Fruit fly (Drosophila melanogaster) whole organism, wandering third instar larva: ENCODE results near the gene CG42680.

Source experiments
- Hnf4 ChIP-seq: fragments of 200-800 bp; sonication (Bioruptor generic); optimal IDR thresholded peaks from 2 replicates; lab custom pipeline; 2016; ENCODE audit warnings: missing biosample characterization, mild to moderate bottlenecking, missing genetic modification characterization
- Hr78 ChIP-seq: fragments of >200 bp; optimal IDR thresholded peaks from 2 replicates; lab custom pipeline; 2017; ENCODE audit warnings: missing biosample characterization, missing genetic modification characterization
- Myc ChIP-seq: fragments of >200 bp; optimal IDR thresholded peaks from 2 replicates; lab custom pipeline; 2017
- N ChIP-seq: fragments of >200 bp; optimal IDR thresholded peaks from 2 replicates; lab custom pipeline; 2018; ENCODE audit warnings: missing biosample characterization, missing external identifiers, missing genetic modification characterization
- OdsH ChIP-seq: fragments of 200-800 bp; sonication (Bioruptor generic); optimal IDR thresholded peaks from 2 replicates; lab custom pipeline; 2016; ENCODE audit warnings: missing biosample characterization, mild to moderate bottlenecking, missing genetic modification characterization
- br ChIP-seq: fragments of 200-800 bp; sonication (Bioruptor generic); optimal IDR thresholded peaks from 2 replicates; lab custom pipeline; 2016; ENCODE audit warnings: missing biosample characterization, missing genetic modification characterization
- brk ChIP-seq: fragments of 200-800 bp; sonication (Bioruptor generic); optimal IDR thresholded peaks from 2 replicates; lab custom pipeline; 2016; ENCODE audit warnings: missing biosample characterization, mild to moderate bottlenecking, missing genetic modification characterization
- fru ChIP-seq: fragments of 200-800 bp; sonication (Bioruptor generic); optimal IDR thresholded peaks from 3 replicates; lab custom pipeline; 2016; ENCODE audit warnings: missing biosample characterization, mild to moderate bottlenecking, missing genetic modification characterization
- h ChIP-seq: fragments of 200-800 bp; sonication (Bioruptor generic); optimal IDR thresholded peaks from 3 replicates; lab custom pipeline; 2016; ENCODE audit warnings: missing biosample characterization, mild to moderate bottlenecking, missing genetic modification characterization
- jim ChIP-seq: fragments of 175-275, 200-325 bp; sonication (Bioruptor generic); optimal IDR thresholded peaks from 2 replicates; lab custom pipeline; 2016; ENCODE audit warnings: missing biosample characterization, mild to moderate bottlenecking, missing genetic modification characterization
- lola ChIP-seq: fragments of >200 bp; optimal IDR thresholded peaks from 2 replicates; lab custom pipeline; 2017; ENCODE audit warnings: missing biosample characterization, missing genetic modification characterization
- pan ChIP-seq: fragments of >200 bp; optimal IDR thresholded peaks from 2 replicates; lab custom pipeline; 2017
- tai ChIP-seq: sonication (Bioruptor generic); optimal IDR thresholded peaks from 2 replicates; lab custom pipeline; 2016; ENCODE audit warnings: missing biosample characterization, missing genetic modification characterization

- TF ChIP-seq brk (GFP tag; lab: Kevin White, UChicago): no peak
- TF ChIP-seq OdsH (GFP tag; lab: Kevin White, UChicago): no peak
- no peak for TF ChIP-seq pan (lab: Kevin White, UChicago)
- no peak for TF ChIP-seq fru (GFP tag; lab: Kevin White, UChicago)
- no peak for TF ChIP-seq Hnf4 (GFP tag; lab: Kevin White, UChicago)
- TF ChIP-seq h (GFP tag; lab: Kevin White, UChicago): no peak
- no peak for TF ChIP-seq Hr78
- no peak for TF ChIP-seq N
- TF ChIP-seq Myc (lab: Kevin White, UChicago): no peak
- no peak for TF ChIP-seq lola (GFP tag; lab: Kevin White, UChicago)
- TF ChIP-seq br (GFP tag; lab: Kevin White, UChicago): no peak
- no peak for TF ChIP-seq jim (GFP tag; lab: Kevin White, UChicago)
- TF ChIP-seq tai (GFP tag; lab: Kevin White, UChicago): no peak
Observed at dm6 chr2L:14540539-14541106, 47.4 kb downstream of the CG42680 start.
